Fruit fly (Drosophila melanogaster) whole organism: ENCODE data around the gene D19A.

ENCODE experiments used
- CG8478 ChIP-seq: fragments of >200 bp; optimal IDR thresholded peaks from 2 replicates; lab custom pipeline; 2018; ENCODE audit warnings: inconsistent platforms
- Dll ChIP-seq: fragments of >200 bp; optimal IDR thresholded peaks from 2 replicates; lab custom pipeline; 2017
- EcR ChIP-seq, 2 experiments: fragments of >200 bp; optimal IDR thresholded peaks; 2 replicates each; lab custom pipeline; 2017; ENCODE audit warnings: missing biosample characterization in 2 of 2, missing genetic modification characterization in 2 of 2, missing genetic modification reagents in 2 of 2
- pan ChIP-seq: fragments of >200 bp; optimal IDR thresholded peaks from 2 replicates; lab custom pipeline; 2017
- psq ChIP-seq: fragments of >200 bp; optimal IDR thresholded peaks from 2 replicates; lab custom pipeline; 2017
- usp ChIP-seq: fragments of >200 bp; optimal IDR thresholded peaks from 2 replicates; lab custom pipeline; 2017; ENCODE audit warnings: missing biosample characterization, missing genetic modification characterization, mixed read lengths

D19A gene

DNA sequence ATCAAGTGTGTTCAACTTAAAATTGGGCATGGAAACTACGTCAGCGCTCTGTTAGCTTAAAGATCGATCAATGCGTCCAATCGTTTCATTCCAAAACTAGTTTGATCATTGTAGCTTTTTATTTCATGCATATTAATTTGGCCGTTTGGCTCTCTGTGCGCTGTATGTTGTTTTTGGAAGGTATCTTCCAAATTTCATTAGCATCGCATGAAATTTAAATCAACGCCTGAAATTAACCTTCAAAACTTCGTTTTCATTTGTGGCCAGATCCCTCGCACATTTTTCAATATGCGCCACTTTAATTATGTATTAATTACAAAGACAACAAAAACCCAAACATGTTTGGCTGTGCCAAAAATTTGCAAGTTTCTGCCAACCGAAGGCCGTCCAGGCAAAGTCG, 50.3 kb downstream of the D19A start:
- TF ChIP-seq EcR (GFP tag; optimal IDR thresholded peaks at IDR 0.05; lab: Kevin White, UChicago) (no peak), pan (no peak), CG8478 (lab: Kevin White, UChicago) (no peak), usp (GFP tag; lab: Kevin White, UChicago) (no peak), psq (lab: Kevin White, UChicago) (no peak), Dll (lab: Kevin White, UChicago) (no peak)

DNA sequence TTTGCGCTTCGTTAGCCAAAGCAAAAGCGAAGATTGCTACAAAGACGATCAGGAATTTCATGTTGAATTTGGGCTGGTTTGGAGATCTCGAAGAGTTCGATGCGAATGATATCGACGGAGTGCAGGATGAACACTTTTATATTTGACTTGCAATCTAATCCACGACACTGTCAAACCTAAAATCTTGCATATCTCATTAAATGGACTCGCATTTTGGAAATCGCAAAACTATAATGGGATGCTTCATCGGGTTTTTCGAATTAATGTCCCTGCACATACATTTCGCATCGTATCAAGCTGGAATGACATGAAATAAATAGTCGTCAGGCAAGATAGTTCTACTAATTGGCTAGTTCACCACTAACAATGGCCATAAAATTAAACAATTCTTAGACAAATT, 50.9 kb downstream of the D19A start, which contains the start of gene Lcp65Ae:
Lcp65Ae (minus strand) TSS at position 101 of the 400 bp plus-strand sequence.
- no peak for TF ChIP-seq CG8478 (lab: Kevin White, UChicago)

dm6 chr3L:6136691-6137090, 52.2 kb downstream of the D19A start, which contains the start of gene Lcp65Af:
Gene Lcp65Af (minus strand): TSS chr3L:6136791.
- TF ChIP-seq psq (lab: Kevin White, UChicago) (no peak), usp (GFP tag; lab: Kevin White, UChicago) (no peak), EcR (GFP tag; optimal IDR thresholded peaks at IDR 0.05; lab: Kevin White, UChicago) (no peak), CG8478 (lab: Kevin White, UChicago) (no peak), pan (no peak), Dll (lab: Kevin White, UChicago) (no peak)
